Fruit fly (Drosophila melanogaster): ENCODE results near the gene CG11598.

- TF ChIP-seq CG32121 (GFP tag; IDR thresholded peaks at IDR 0.05) (no peak), CG15710 (tag; optimal IDR thresholded peaks at IDR 0.05) (no peak), gl (tag; optimal IDR thresholded peaks at IDR 0.05) (no peak), Pif1A (GFP tag; optimal IDR thresholded peaks at IDR 0.05) (no peak), Pif1B (GFP tag; optimal IDR thresholded peaks at IDR 0.05) (no peak), CG4496 (GFP tag; IDR thresholded peaks at IDR 0.05) (no peak), CG34367 (tag; optimal IDR thresholded peaks at IDR 0.05) (no peak), CG17806 (tag; optimal IDR thresholded peaks at IDR 0.05) (no peak)
These were observed 38.9 kb upstream of the CG11598 start for dm6 chr3R:12595890-12596215.
